Fruit fly (Drosophila melanogaster): Measurements from ENCODE around the gene CG12674.

The CG12674 gene

dm6 chr2L:2072970-2073369 is 6.7 kb upstream of the CG12674 start:
- TF ChIP-seq psq (optimal IDR thresholded peaks at IDR 0.05) (no peak), Myc (optimal IDR thresholded peaks at IDR 0.05) (no peak), insv (optimal IDR thresholded peaks at IDR 0.05) (no peak), ttk (optimal IDR thresholded peaks at IDR 0.05) (no peak), h (optimal IDR thresholded peaks at IDR 0.05) (no peak), Sin3A (optimal IDR thresholded peaks at IDR 0.05) (no peak)

DNA sequence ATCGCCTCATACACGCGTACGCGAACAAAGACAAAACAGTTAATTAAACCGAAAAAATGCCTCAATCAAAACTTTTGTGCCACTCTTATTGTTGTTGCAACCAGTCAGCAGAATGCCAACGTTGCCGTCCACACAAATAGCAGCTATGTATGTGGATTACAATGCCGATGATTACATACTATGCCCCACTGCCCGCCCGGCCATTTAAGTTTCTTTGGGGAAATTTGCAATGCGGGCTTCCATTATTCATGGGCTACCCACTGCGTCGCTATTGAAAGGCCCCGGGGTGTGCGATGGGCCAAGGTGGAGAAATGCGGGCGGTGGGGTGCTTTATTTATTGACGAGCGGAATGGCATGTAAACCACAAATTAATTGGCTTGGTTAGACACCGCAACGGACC is 4.6 kb downstream of the CG12674 start:
- TF ChIP-seq psq (optimal IDR thresholded peaks at IDR 0.05) (no peak), h (optimal IDR thresholded peaks at IDR 0.05) (no peak), Sin3A (optimal IDR thresholded peaks at IDR 0.05) (no peak), ttk (optimal IDR thresholded peaks at IDR 0.05) (no peak), insv (optimal IDR thresholded peaks at IDR 0.05) (no peak), Myc (optimal IDR thresholded peaks at IDR 0.05) (no peak)

DNA sequence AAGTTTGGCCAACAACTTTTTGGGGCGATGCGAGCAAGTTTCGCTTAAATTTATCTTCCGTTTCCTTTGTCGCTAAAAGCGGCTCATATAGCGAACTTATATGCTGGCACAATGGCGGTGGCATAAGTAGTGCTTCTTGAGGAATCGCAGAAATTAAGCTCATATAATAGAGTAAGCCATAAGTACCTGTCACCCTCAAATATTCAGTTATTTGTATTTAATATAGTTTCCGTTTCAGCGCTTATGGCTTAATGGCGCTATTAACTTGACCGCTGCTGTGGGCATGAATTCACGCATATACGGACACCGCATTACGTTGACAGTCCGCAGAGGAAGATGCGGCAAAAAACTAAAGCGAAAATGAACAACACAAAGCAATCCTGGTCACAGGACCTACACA is 10.5 kb downstream of the CG12674 start:
- TF ChIP-seq insv (optimal IDR thresholded peaks at IDR 0.05) (no peak), psq (optimal IDR thresholded peaks at IDR 0.05) (no peak), Myc (optimal IDR thresholded peaks at IDR 0.05) (no peak)

DNA sequence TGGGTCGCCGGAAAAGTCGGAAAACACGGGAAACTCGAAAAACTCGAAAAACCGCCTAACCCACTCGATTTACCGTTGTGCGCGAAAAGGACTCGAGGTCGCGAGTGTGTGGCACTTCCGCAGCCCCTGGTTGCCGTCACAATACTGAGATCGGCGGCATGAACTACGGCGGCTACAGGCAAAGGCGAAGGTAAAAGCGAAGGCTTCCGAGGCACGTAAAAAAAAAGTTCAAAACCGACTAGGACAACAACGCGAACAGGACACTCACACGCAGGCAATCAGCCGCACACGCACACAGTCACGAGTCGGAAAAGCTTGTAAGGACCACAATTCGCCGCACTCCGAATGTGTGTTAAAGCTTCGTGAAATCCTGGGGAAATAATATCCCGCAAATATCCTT is 30.0 kb downstream of the CG12674 start, which contains the start of gene dpr3:
TSS of gene dpr3 (minus strand) at position 133 of the 400 bp plus-strand sequence.
- TF ChIP-seq psq (optimal IDR thresholded peaks at IDR 0.05) (no peak), ttk (optimal IDR thresholded peaks at IDR 0.05) (no peak), Sin3A (optimal IDR thresholded peaks at IDR 0.05) (no peak), Myc (optimal IDR thresholded peaks at IDR 0.05) (no peak), insv (optimal IDR thresholded peaks at IDR 0.05) (no peak), h (optimal IDR thresholded peaks at IDR 0.05) (no peak)

dm6 chr2L:2110350-2110888 is 30.7 kb downstream of the CG12674 start:
- TF ChIP-seq Myc (optimal IDR thresholded peaks at IDR 0.05) (no peak), ttk (optimal IDR thresholded peaks at IDR 0.05) (no peak), Sin3A (optimal IDR thresholded peaks at IDR 0.05) (no peak), h (optimal IDR thresholded peaks at IDR 0.05) (no peak), psq (optimal IDR thresholded peaks at IDR 0.05) (no peak), insv (optimal IDR thresholded peaks at IDR 0.05) (no peak)

- TF ChIP-seq Myc (optimal IDR thresholded peaks at IDR 0.05) (no peak), Sin3A (optimal IDR thresholded peaks at IDR 0.05) (no peak), psq (optimal IDR thresholded peaks at IDR 0.05) (no peak), h (optimal IDR thresholded peaks at IDR 0.05) (no peak), ttk (optimal IDR thresholded peaks at IDR 0.05) (no peak), insv (optimal IDR thresholded peaks at IDR 0.05) (no peak)
Observed at dm6 chr2L:2129137-2129536, 49.4 kb downstream of the CG12674 start, which contains the start of gene CG4259. TSS of gene CG4259 (minus strand) at chr2L:2129237.

DNA sequence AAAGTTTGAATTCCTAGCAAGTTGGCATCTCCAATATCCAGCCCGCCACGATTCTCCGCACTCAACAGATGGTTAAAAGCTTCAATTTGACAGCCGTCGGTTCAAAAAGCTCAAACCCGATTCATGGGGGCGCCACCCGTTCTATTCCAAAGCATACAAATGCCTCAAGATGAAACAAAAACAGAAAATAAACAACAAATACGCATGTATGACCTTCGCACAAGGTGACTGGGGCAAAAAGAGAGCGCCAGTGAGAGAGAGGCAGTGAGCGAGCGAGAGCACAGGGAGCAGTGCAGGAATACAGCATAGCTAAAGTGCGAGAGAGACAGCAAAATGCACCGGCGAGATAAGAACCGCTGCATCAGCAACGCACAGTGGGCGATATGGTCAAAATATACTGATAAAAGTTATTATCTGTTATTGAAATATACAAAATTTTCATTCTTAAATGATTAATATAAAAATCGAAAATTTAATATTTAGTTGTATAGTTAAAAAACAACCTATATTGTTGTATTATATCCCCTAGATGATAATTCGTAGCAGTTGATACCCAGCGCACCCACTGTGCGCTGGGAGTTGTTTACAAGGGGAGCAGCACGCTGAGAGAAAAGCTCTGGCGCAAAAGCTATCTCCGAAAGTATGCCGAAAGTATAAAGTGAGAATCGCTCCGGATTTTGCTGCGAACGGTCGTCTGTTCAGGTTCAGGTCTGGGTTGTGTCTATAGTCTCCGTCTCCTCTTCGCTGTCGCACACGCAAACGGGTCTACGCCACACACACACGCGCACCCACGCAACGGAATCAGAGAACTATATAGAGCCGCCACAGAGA is 50.7 kb downstream of the CG12674 start, which contains the start of gene Glyp:
TSS of gene Glyp (plus strand) at position 657 of the 831 bp plus-strand sequence.
- TF ChIP-seq h (optimal IDR thresholded peaks at IDR 0.05) (no peak), ttk (optimal IDR thresholded peaks at IDR 0.05) (no peak), insv (optimal IDR thresholded peaks at IDR 0.05) (no peak), Sin3A (optimal IDR thresholded peaks at IDR 0.05) (no peak), Myc (optimal IDR thresholded peaks at IDR 0.05) (no peak), psq (optimal IDR thresholded peaks at IDR 0.05) (no peak)
